Fruit fly (Drosophila melanogaster) whole organism, embryonic: ENCODE measurements around the gene CG32260.

Source experiments
- CG10147 ChIP-seq: fragments of 200-800 bp; sonication (Bioruptor generic); optimal IDR thresholded peaks from 2 replicates; lab custom pipeline; 2019; ENCODE audit warnings: missing biosample characterization, mild to moderate bottlenecking, missing genetic modification characterization, moderate library complexity
- CG1024 ChIP-seq: fragments of 200-800 bp; sonication (Bioruptor generic); IDR thresholded peaks from 2 replicates; pipeline ENCODE4 v1.3.6; 2022; ENCODE audit warnings: missing biosample characterization, missing genetic modification characterization
- CG10267 ChIP-seq: fragments of 200-800 bp; sonication (Bioruptor generic); optimal IDR thresholded peaks from 2 replicates; lab custom pipeline; 2018; ENCODE audit warnings: missing biosample characterization, mild to moderate bottlenecking, missing genetic modification characterization, moderate library complexity
- CG10321 ChIP-seq: fragments of 200-800 bp; sonication (Bioruptor generic); IDR thresholded peaks from 2 replicates; pipeline ENCODE4 v1.3.6; 2022; ENCODE audit warnings: missing biosample characterization, missing genetic modification characterization
- CG11093 ChIP-seq: fragments of 200-800 bp; sonication (Bioruptor generic); IDR thresholded peaks from 3 replicates; pipeline ENCODE4 v1.3.6; 2022; ENCODE audit warnings: missing biosample characterization, missing genetic modification characterization
- CG11560 ChIP-seq: fragments of 200-800 bp; sonication (Bioruptor generic); IDR thresholded peaks from 3 replicates; pipeline ENCODE4 v1.3.6; 2022; ENCODE audit warnings: missing biosample characterization, missing genetic modification characterization
- CG12391 ChIP-seq: fragments of 200-800 bp; sonication (Bioruptor generic); optimal IDR thresholded peaks from 3 replicates; lab custom pipeline; 2018; ENCODE audit warnings: missing biosample characterization, mild to moderate bottlenecking, missing genetic modification characterization, moderate library complexity
- CG12942 ChIP-seq: fragments of 200-800 bp; sonication (Bioruptor generic); optimal IDR thresholded peaks from 3 replicates; lab custom pipeline; 2016; ENCODE audit warnings: missing biosample characterization, missing genetic modification characterization
- CG15011 ChIP-seq: fragments of 200-800 bp; sonication (Bioruptor generic); optimal IDR thresholded peaks from 3 replicates; lab custom pipeline; 2018; ENCODE audit warnings: missing biosample characterization, mild to moderate bottlenecking, missing genetic modification characterization
- CG16815 ChIP-seq: fragments of 200-800 bp; sonication (Bioruptor generic); optimal IDR thresholded peaks from 3 replicates; lab custom pipeline; 2017; ENCODE audit warnings: missing biosample characterization, mild to moderate bottlenecking, missing genetic modification characterization
- CG16863 ChIP-seq: fragments of 200-800 bp; sonication (Bioruptor generic); optimal IDR thresholded peaks from 3 replicates; lab custom pipeline; 2016; ENCODE audit warnings: missing biosample characterization, missing genetic modification characterization
- CG17328 ChIP-seq: fragments of 200-800 bp; sonication (Bioruptor generic); IDR thresholded peaks from 2 replicates; pipeline ENCODE4 v1.3.6; 2022; ENCODE audit warnings: missing biosample characterization, missing genetic modification characterization
- CG17568 ChIP-seq: fragments of 200-800 bp; sonication (Bioruptor generic); optimal IDR thresholded peaks from 2 replicates; lab custom pipeline; 2018; ENCODE audit warnings: missing biosample characterization, mild to moderate bottlenecking, missing genetic modification characterization, moderate library complexity
- CG4730 ChIP-seq: fragments of 200-800 bp; sonication (Bioruptor generic); IDR thresholded peaks from 2 replicates; pipeline ENCODE4 v1.3.6; 2022; ENCODE audit warnings: missing biosample characterization, missing genetic modification characterization
- CG4820 ChIP-seq: fragments of 200-800 bp; sonication (Bioruptor generic); optimal IDR thresholded peaks from 3 replicates; lab custom pipeline; 2016; ENCODE audit warnings: missing biosample characterization, missing genetic modification characterization
- CG9727 ChIP-seq: fragments of 200-800 bp; sonication (Bioruptor generic); optimal IDR thresholded peaks from 3 replicates; lab custom pipeline; 2017; ENCODE audit warnings: missing biosample characterization, mild to moderate bottlenecking, missing genetic modification characterization
- CG9932 ChIP-seq: fragments of 200-800 bp; sonication (Bioruptor generic); IDR thresholded peaks from 2 replicates; pipeline ENCODE4 v1.3.6; 2022; ENCODE audit warnings: missing biosample characterization, missing genetic modification characterization
- Dip2 ChIP-seq: fragments of 200-800 bp; sonication (Bioruptor generic); IDR thresholded peaks from 2 replicates; pipeline ENCODE4 v1.3.6; 2022; ENCODE audit warnings: missing biosample characterization, missing genetic modification characterization
- Dip3 ChIP-seq: fragments of 200-800 bp; sonication (Bioruptor generic); optimal IDR thresholded peaks from 3 replicates; lab custom pipeline; 2016; ENCODE audit warnings: missing biosample characterization, missing genetic modification characterization
- Dll ChIP-seq: fragments of 200-800 bp; sonication (Bioruptor generic); IDR thresholded peaks from 4 replicates; pipeline ENCODE4 v1.3.6; 2022; ENCODE audit warnings: missing biosample characterization, missing genetic modification characterization; ENCODE audit not compliant: partially characterized antibody
- Dref ChIP-seq: fragments of 200-800 bp; sonication (Bioruptor generic); IDR thresholded peaks from 2 replicates; pipeline ENCODE4 v1.3.6; 2022; ENCODE audit warnings: missing biosample characterization, missing genetic modification characterization
- E2f2 ChIP-seq: fragments of 200-800 bp; sonication (Bioruptor generic); IDR thresholded peaks from 2 replicates; pipeline ENCODE4 v1.3.6; 2022; ENCODE audit warnings: missing biosample characterization, missing genetic modification characterization
- ERR ChIP-seq: fragments of 200-800 bp; sonication (Bioruptor generic); optimal IDR thresholded peaks from 2 replicates; lab custom pipeline; 2016; ENCODE audit warnings: missing biosample characterization, missing genetic modification characterization
- Ets65A ChIP-seq: fragments of 200-800 bp; sonication (Bioruptor generic); peaks from one replicate; lab custom pipeline; 2016; ENCODE audit warnings: missing biosample characterization, missing genetic modification characterization
- Ets97D ChIP-seq: fragments of 200-800 bp; sonication (Bioruptor generic); optimal IDR thresholded peaks from 3 replicates; lab custom pipeline; 2016; ENCODE audit warnings: missing biosample characterization, missing genetic modification characterization
- HHEX ChIP-seq: fragments of 200-800 bp; sonication (Bioruptor generic); optimal IDR thresholded peaks from 3 replicates; lab custom pipeline; 2017; ENCODE audit warnings: missing biosample characterization, mild to moderate bottlenecking, missing genetic modification characterization, missing genetic modification reagents
- Med ChIP-seq: fragments of 200-800 bp; sonication (Bioruptor generic); peaks from one replicate; lab custom pipeline; 2016; ENCODE audit warnings: missing biosample characterization, missing genetic modification characterization, mild to moderate bottlenecking, inconsistent platforms, moderate library complexity
- NK7.1 ChIP-seq: fragments of 200-800 bp; sonication (Bioruptor generic); optimal IDR thresholded peaks from 3 replicates; lab custom pipeline; 2016; ENCODE audit warnings: missing biosample characterization, missing genetic modification characterization
- Opbp ChIP-seq: fragments of 200-800 bp; sonication (Bioruptor generic); IDR thresholded peaks from 3 replicates; pipeline ENCODE4 v1.3.6; 2022; ENCODE audit warnings: missing biosample characterization, missing genetic modification characterization; ENCODE audit not compliant: partially characterized antibody
- Rfx ChIP-seq: fragments of 200-800 bp; sonication (Bioruptor generic); IDR thresholded peaks from 2 replicates; pipeline ENCODE4 v1.3.6; 2022; ENCODE audit warnings: missing biosample characterization, missing genetic modification characterization
- corto ChIP-seq: fragments of 200-800 bp; sonication (Bioruptor generic); optimal IDR thresholded peaks from 2 replicates; lab custom pipeline; 2016; ENCODE audit warnings: missing biosample characterization, mild to moderate bottlenecking, missing genetic modification characterization, moderate library complexity
- croc ChIP-seq: fragments of 200-800 bp; sonication (Bioruptor generic); conservative IDR thresholded peaks from 3 replicates; pipeline ENCODE4 v1.3.6; 2022; ENCODE audit warnings: missing biosample characterization, missing genetic modification characterization
- crol ChIP-seq: fragments of 200-800 bp; sonication (Bioruptor generic); IDR thresholded peaks from 2 replicates; pipeline ENCODE4 v1.3.6; 2022; ENCODE audit warnings: missing biosample characterization, missing genetic modification characterization
- cwo ChIP-seq: fragments of 200-800 bp; sonication (Bioruptor generic); optimal IDR thresholded peaks from 3 replicates; lab custom pipeline; 2017; ENCODE audit warnings: missing biosample characterization, missing genetic modification characterization, mild to moderate bottlenecking, moderate library complexity, missing genetic modification reagents
- dan ChIP-seq: fragments of 200-800 bp; sonication (Bioruptor generic); IDR thresholded peaks from 2 replicates; pipeline ENCODE4 v1.3.6; 2022; ENCODE audit warnings: missing biosample characterization, missing genetic modification characterization
- en ChIP-seq: fragments of 200-800 bp; sonication (Bioruptor generic); optimal IDR thresholded peaks from 2 replicates; lab custom pipeline; 2016; ENCODE audit warnings: missing biosample characterization, missing genetic modification characterization
- eyg ChIP-seq: fragments of 200-800 bp; sonication (Bioruptor generic); optimal IDR thresholded peaks from 3 replicates; lab custom pipeline; 2016; ENCODE audit warnings: missing biosample characterization, missing genetic modification characterization
- ftz-f1 ChIP-seq: fragments of 200-800 bp; sonication (Bioruptor generic); optimal IDR thresholded peaks from 2 replicates; lab custom pipeline; 2016; ENCODE audit warnings: missing biosample characterization, missing genetic modification characterization
- gem ChIP-seq: fragments of 200-800 bp; sonication (Bioruptor generic); optimal IDR thresholded peaks from 2 replicates; lab custom pipeline; 2019; ENCODE audit warnings: missing biosample characterization, mild to moderate bottlenecking, missing genetic modification characterization, moderate library complexity
- gt ChIP-seq: fragments of 200-800 bp; sonication (Bioruptor generic); IDR thresholded peaks from 2 replicates; pipeline ENCODE4 v1.3.6; 2022; ENCODE audit warnings: missing biosample characterization, missing genetic modification characterization
- her ChIP-seq: fragments of 200-800 bp; sonication (Bioruptor generic); optimal IDR thresholded peaks from 2 replicates; lab custom pipeline; 2016; ENCODE audit warnings: missing biosample characterization, missing genetic modification characterization
- nmo ChIP-seq: fragments of 200-800 bp; sonication (Bioruptor generic); optimal IDR thresholded peaks from 2 replicates; lab custom pipeline; 2018; ENCODE audit warnings: missing biosample characterization, mild to moderate bottlenecking, missing genetic modification characterization, moderate library complexity
- seq ChIP-seq: fragments of 200-800 bp; sonication (Bioruptor generic); IDR thresholded peaks from 2 replicates; pipeline ENCODE4 v1.3.6; 2022; ENCODE audit warnings: missing biosample characterization, missing genetic modification characterization
- slou ChIP-seq: fragments of 200-800 bp; sonication (Bioruptor generic); optimal IDR thresholded peaks from 3 replicates; lab custom pipeline; 2016; ENCODE audit warnings: missing biosample characterization, missing genetic modification characterization
- sr ChIP-seq: fragments of 200-800 bp; sonication (Bioruptor generic); IDR thresholded peaks from 3 replicates; pipeline ENCODE4 v1.3.6; 2022; ENCODE audit warnings: missing biosample characterization, missing genetic modification characterization
- tap ChIP-seq: fragments of 200-800 bp; optimal IDR thresholded peaks from 3 replicates; lab custom pipeline; 2019; ENCODE audit warnings: missing biosample characterization, mild to moderate bottlenecking, missing genetic modification characterization, moderate library complexity
- ttk ChIP-seq: fragments of 200-800 bp; sonication (Bioruptor generic); IDR thresholded peaks from 2 replicates; pipeline ENCODE4 v2.1.2; 2022; ENCODE audit warnings: missing biosample characterization, missing genetic modification characterization
- zfh2 ChIP-seq: fragments of 200-800 bp; sonication (Bioruptor generic); optimal IDR thresholded peaks from 2 replicates; lab custom pipeline; 2016; ENCODE audit warnings: missing biosample characterization, missing genetic modification characterization

The CG32260 gene

DNA sequence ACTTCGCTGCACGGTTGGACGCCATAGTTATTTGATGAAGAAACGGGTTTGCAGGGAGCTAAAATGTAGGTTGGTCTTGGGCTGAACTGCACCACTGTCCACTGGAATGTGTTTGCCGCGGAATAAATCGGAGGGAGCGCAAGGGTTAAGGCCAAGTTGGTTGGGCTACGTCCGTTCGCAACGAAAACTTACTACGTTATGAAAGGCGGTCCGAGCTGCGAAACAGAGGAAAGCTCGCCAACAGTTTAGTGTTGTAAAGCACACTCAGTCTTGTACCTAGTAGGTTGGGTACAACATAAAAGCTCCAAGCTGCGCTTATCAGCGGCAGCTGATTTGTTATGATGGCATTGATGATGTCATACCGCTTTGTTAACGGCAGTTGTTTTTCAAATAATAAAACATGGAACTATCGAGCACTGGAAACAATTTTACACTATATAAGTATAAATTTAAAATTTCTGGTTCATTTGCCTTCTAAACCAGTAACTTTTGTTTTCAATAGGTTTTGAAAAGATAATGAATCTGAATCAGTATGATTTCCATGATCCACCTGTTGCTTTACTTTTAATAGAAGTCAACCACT lies 19.9 kb upstream of the CG32260 start, which contains the start of gene Chd64 (continued):
- TF ChIP-seq Ets97D (GFP tag; lab: Kevin White, UChicago) (peak; percentile 24), CG12942 (GFP tag; lab: Kevin White, UChicago) (no peak), Dip2 (no peak), Opbp (GFP tag; lab: Robert Waterston, UW) (peak; percentile 48; the same call in 1 of the 3 replicates), CG1024 (GFP tag; lab: Robert Waterston, UW) (0 out of 2 replicates have a peak, but pooled peaks have one; percentile 11), crol (GFP tag; lab: Robert Waterston, UW) (no peak; the same call in 1 of the 2 replicates), croc (GFP tag; lab: Robert Waterston, UW) (no peak), gt (GFP tag; lab: Robert Waterston, UW) (no peak), zfh2 (GFP tag; lab: Kevin White, UChicago) (no peak), ttk (no peak), cwo (GFP tag; lab: Kevin White, UChicago) (peak; percentile 65), CG16863 (GFP tag; lab: Kevin White, UChicago) (no peak), CG17328 (GFP tag; lab: Robert Waterston, UW) (peak; percentile 31; the same call in 1 of the 2 replicates), seq (no peak; the same call in 1 of the 2 replicates), CG15011 (GFP tag; lab: Kevin White, UChicago) (peak; percentile 46), sr (GFP tag; lab: Robert Waterston, UW) (peak; percentile 55; the same call in 1 of the 3 replicates), Dll (no peak), CG16815 (GFP tag; lab: Kevin White, UChicago) (no peak), nmo (GFP tag; lab: Kevin White, UChicago) (no peak), CG10321 (GFP tag; lab: Robert Waterston, UW) (no peak), Rfx (GFP tag; lab: Robert Waterston, UW) (peak; percentile 58), eyg (GFP tag; lab: Kevin White, UChicago) (no peak), tap (tag; lab: Kevin White, UChicago) (peak; percentile 12), ftz-f1 (GFP tag; lab: Kevin White, UChicago) (peak; percentile 43), CG11560 (tag; lab: Robert Waterston, UW) (no peak), CG4820 (GFP tag; lab: Kevin White, UChicago) (no peak), NK7.1 (GFP tag; lab: Kevin White, UChicago) (no peak), ERR (GFP tag; lab: Kevin White, UChicago) (no peak), en (GFP tag; lab: Kevin White, UChicago) (no peak), CG10147 (GFP tag; lab: Kevin White, UChicago) (peak; percentile 33), CG11093 (GFP tag; lab: Robert Waterston, UW) (no peak; the same call in 2 of the 3 replicates), CG12391 (tag; lab: Kevin White, UChicago) (no peak), Dip3 (GFP tag; lab: Kevin White, UChicago) (no peak), CG17568 (peak; percentile 62), dan (no peak), Dref (no peak), her (GFP tag; lab: Kevin White, UChicago) (peak; percentile 12), gem (tag; lab: Kevin White, UChicago) (peak; percentile 61)
- TF ChIP-seq, all 482 proteins: peak for 184

DNA sequence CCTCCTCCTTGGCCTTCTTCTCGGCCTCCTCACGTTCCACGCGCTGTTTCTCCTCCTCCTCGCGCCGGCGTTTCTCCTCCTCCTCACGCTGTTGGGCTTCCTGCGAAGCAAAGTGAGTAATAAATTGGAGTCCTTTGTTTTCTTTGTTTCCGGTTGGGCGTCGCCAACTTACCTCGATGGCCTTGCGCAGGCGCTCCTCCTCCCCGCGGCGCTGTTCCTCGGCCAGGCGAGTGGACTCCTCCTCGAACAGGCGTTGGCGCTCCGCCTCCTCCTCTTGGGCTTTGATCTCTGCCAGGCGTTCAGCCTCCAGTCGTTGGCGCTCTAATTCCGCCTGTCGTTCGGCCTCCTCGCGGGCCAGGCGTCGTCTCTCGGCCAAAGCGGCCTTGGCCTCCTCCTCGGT lies 16.5 kb upstream of the CG32260 start:
- TF ChIP-seq E2f2 (GFP tag; lab: Robert Waterston, UW) = no peak
- TF ChIP-seq corto (GFP tag; lab: Kevin White, UChicago) = no peak
- TF ChIP-seq HHEX = no peak
- TF ChIP-seq Med (GFP tag; lab: Kevin White, UChicago) = peak; percentile 52
- no peak for TF ChIP-seq CG10267 (tag; lab: Kevin White, UChicago)
- no peak for TF ChIP-seq CG9727
- TF ChIP-seq ERR (GFP tag; lab: Kevin White, UChicago) = no peak
- 0 out of 2 replicates have a peak, but pooled peaks have one; percentile 9 for TF ChIP-seq CG9932 (GFP tag; lab: Robert Waterston, UW)
- peak; percentile 82 for TF ChIP-seq Ets65A (GFP tag; lab: Kevin White, UChicago)
- TF ChIP-seq CG4730 = no peak
- TF ChIP-seq slou (GFP tag; lab: Kevin White, UChicago) = no peak
